In the genomic region with DNA sequence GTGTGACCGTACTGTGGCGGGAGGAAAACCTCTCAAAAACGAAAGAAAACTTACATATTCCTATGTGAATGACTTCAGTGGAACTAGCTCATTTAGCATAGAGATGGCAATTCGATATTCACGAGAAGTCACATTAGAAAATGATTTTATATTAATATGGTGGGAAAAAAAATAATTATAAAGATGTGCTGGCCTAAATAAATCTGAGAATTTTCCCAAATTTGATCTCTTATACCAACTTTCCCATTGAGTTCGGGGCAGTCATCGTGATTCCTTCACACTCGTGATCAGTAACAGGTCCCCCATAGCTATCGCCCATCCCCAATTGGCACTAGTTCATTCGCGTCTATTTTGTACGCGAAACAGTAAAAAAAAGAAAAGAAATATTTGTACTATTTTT, we compare ENCODE assay signal across 1 fruit fly cellular context.
TF ChIP-seq lines count a peak whose summit lies in the region.

A gene (minus strand): TSS at position 37 of the 400 bp plus-strand sequence.
A gene (plus strand): TSS at position 325 of the 400 bp plus-strand sequence.

TF ChIP-seq in whole organism, embryonic, 481 proteins besides CTCF, POLR2A, EP300 and RAD21 (continued from another document and continues in another):
- TF ChIP-seq CG7839 (tag; optimal IDR thresholded peaks at IDR 0.05; lab: Kevin White, UChicago), result peak; percentile 88
- peak; percentile 88 for TF ChIP-seq Dip3 (GFP tag; optimal IDR thresholded peaks at IDR 0.05; lab: Kevin White, UChicago)
- peak; percentile 71 for TF ChIP-seq Blimp-1 (GFP tag; optimal IDR thresholded peaks at IDR 0.05; lab: Kevin White, UChicago)
- peak; percentile 95 for TF ChIP-seq croc (GFP tag; conservative IDR thresholded peaks at IDR 0.05; lab: Robert Waterston, UW)
- no peak for TF ChIP-seq Sox100B (GFP tag; optimal IDR thresholded peaks at IDR 0.05; lab: Kevin White, UChicago)
- TF ChIP-seq CG17802 (tag; optimal IDR thresholded peaks at IDR 0.05; lab: Kevin White, UChicago), result peak; percentile 55
- peak; percentile 78 for TF ChIP-seq MBD-R2 (GFP tag; IDR thresholded peaks at IDR 0.05; lab: Robert Waterston, UW)
- peak; percentile 80 for TF ChIP-seq CG9609 (GFP tag; optimal IDR thresholded peaks at IDR 0.05; lab: Kevin White, UChicago)
- peak; percentile 58 for TF ChIP-seq Sry-β (GFP tag; optimal IDR thresholded peaks at IDR 0.05; lab: Kevin White, UChicago)
- no peak for TF ChIP-seq D (optimal IDR thresholded peaks at IDR 0.05; lab: Kevin White, UChicago)
- peak; percentile 65 for TF ChIP-seq D (GFP tag; optimal IDR thresholded peaks at IDR 0.05; lab: Kevin White, UChicago)
- TF ChIP-seq Xbp1 (GFP tag; optimal IDR thresholded peaks at IDR 0.05; lab: Kevin White, UChicago), result peak; percentile 94
- peak; percentile 90 for TF ChIP-seq CG4617 (GFP tag; optimal IDR thresholded peaks at IDR 0.05; lab: Kevin White, UChicago; ENCODE audit: borderline replicate concordance)
- peak; percentile 67 for TF ChIP-seq nerfin-2 (GFP tag; IDR thresholded peaks at IDR 0.05; lab: Robert Waterston, UW; ENCODE audit: partially characterized antibody)
- TF ChIP-seq Fer2 (tag; optimal IDR thresholded peaks at IDR 0.05; lab: Kevin White, UChicago), result peak; percentile 85
- no peak for TF ChIP-seq CG1832 (GFP tag; optimal IDR thresholded peaks at IDR 0.05; lab: Kevin White, UChicago)
- TF ChIP-seq CG7271 (tag; optimal IDR thresholded peaks at IDR 0.05; lab: Kevin White, UChicago), result peak; percentile 61
- no peak for TF ChIP-seq CG8359 (GFP tag; optimal IDR thresholded peaks at IDR 0.05; lab: Kevin White, UChicago; ENCODE audit: borderline replicate concordance)
- no peak for TF ChIP-seq run (tag; optimal IDR thresholded peaks at IDR 0.05; lab: Kevin White, UChicago)
- TF ChIP-seq cas (GFP tag; IDR thresholded peaks at IDR 0.05; lab: Robert Waterston, UW), result peak; percentile 65; the same call in 1 of the 2 replicates
- no peak for TF ChIP-seq CG7987 (GFP tag; optimal IDR thresholded peaks at IDR 0.05; lab: Kevin White, UChicago)
- TF ChIP-seq CG31365 (tag; optimal IDR thresholded peaks at IDR 0.05; lab: Kevin White, UChicago), result peak; percentile 2
- TF ChIP-seq tap (tag; optimal IDR thresholded peaks at IDR 0.05; lab: Kevin White, UChicago), result peak; percentile 43
- peak; percentile 93 for TF ChIP-seq Rfx (GFP tag; IDR thresholded peaks at IDR 0.05; lab: Robert Waterston, UW)
- peak; percentile 94 for TF ChIP-seq CG3847 (GFP tag; IDR thresholded peaks at IDR 0.05; lab: Robert Waterston, UW)
- TF ChIP-seq CG17568 (GFP tag; optimal IDR thresholded peaks at IDR 0.05; lab: Kevin White, UChicago), result peak; percentile 34
- TF ChIP-seq pita (GFP tag; optimal IDR thresholded peaks at IDR 0.05; lab: Kevin White, UChicago), result no peak
- 0 out of 2 replicates have a peak, but pooled peaks have one; percentile 31 for TF ChIP-seq Nf-YA (GFP tag; IDR thresholded peaks at IDR 0.05; lab: Robert Waterston, UW)
- no peak for TF ChIP-seq Vsx1 (GFP tag; optimal IDR thresholded peaks at IDR 0.05; lab: Kevin White, UChicago)
- no peak for TF ChIP-seq Dfd (GFP tag; optimal IDR thresholded peaks at IDR 0.05; lab: Kevin White, UChicago)
- TF ChIP-seq CG17912 (GFP tag; optimal IDR thresholded peaks at IDR 0.05; lab: Kevin White, UChicago), result no peak
- peak; percentile 89 for TF ChIP-seq dmrt11E (tag; optimal IDR thresholded peaks at IDR 0.05; lab: Kevin White, UChicago)
- TF ChIP-seq dysf (GFP tag; IDR thresholded peaks at IDR 0.05; lab: Robert Waterston, UW), result peak; percentile 92
- peak; percentile 87 for TF ChIP-seq CG7357 (GFP tag; IDR thresholded peaks at IDR 0.05; lab: Robert Waterston, UW)
- peak; percentile 51 for TF ChIP-seq disco-r (GFP tag; optimal IDR thresholded peaks at IDR 0.05; lab: Kevin White, UChicago)
- TF ChIP-seq CG8388 (GFP tag; optimal IDR thresholded peaks at IDR 0.05; lab: Kevin White, UChicago), result peak; percentile 75
- peak; percentile 79 to 88 for TF ChIP-seq Hr51 (GFP tag; optimal IDR thresholded peaks at IDR 0.05; lab: Kevin White, UChicago)
- TF ChIP-seq ems (GFP tag; optimal IDR thresholded peaks at IDR 0.05; lab: Kevin White, UChicago), result peak; percentile 77
- TF ChIP-seq CG14710 (tag; optimal IDR thresholded peaks at IDR 0.05; lab: Kevin White, UChicago), result peak; percentile 90
- TF ChIP-seq CG15011 (GFP tag; optimal IDR thresholded peaks at IDR 0.05; lab: Kevin White, UChicago), result peak; percentile 59
- peak; percentile 66 for TF ChIP-seq schlank (tag; optimal IDR thresholded peaks at IDR 0.05; lab: Kevin White, UChicago)
- peak; percentile 83 for TF ChIP-seq Fer3 (tag; optimal IDR thresholded peaks at IDR 0.05; lab: Kevin White, UChicago)
- TF ChIP-seq CG8281 (tag; optimal IDR thresholded peaks at IDR 0.05; lab: Kevin White, UChicago), result peak; percentile 32
- TF ChIP-seq Side (GFP tag; optimal IDR thresholded peaks at IDR 0.05; lab: Kevin White, UChicago), result peak; percentile 81
- peak; percentile 84 for TF ChIP-seq CG10543 (GFP tag; optimal IDR thresholded peaks at IDR 0.05; lab: Kevin White, UChicago)
- peak; percentile 91 for TF ChIP-seq chn (GFP tag; optimal IDR thresholded peaks at IDR 0.05; lab: Kevin White, UChicago)
- TF ChIP-seq gce (GFP tag; IDR thresholded peaks at IDR 0.05; lab: Robert Waterston, UW), result peak; percentile 63; the same call in 1 of the 3 replicates
- no peak for TF ChIP-seq hth (optimal IDR thresholded peaks at IDR 0.05; lab: Kevin White, UChicago)
- TF ChIP-seq org-1 (GFP tag; optimal IDR thresholded peaks at IDR 0.05; lab: Kevin White, UChicago), result peak; percentile 34
- peak; percentile 88 for TF ChIP-seq trem (tag; optimal IDR thresholded peaks at IDR 0.05; lab: Kevin White, UChicago)
- peak; percentile 78 for TF ChIP-seq CG13123 (GFP tag; optimal IDR thresholded peaks at IDR 0.05; lab: Kevin White, UChicago)
- peak; percentile 84 for TF ChIP-seq CG10366 (GFP tag; IDR thresholded peaks at IDR 0.05; lab: Robert Waterston, UW)
- peak; percentile 75 for TF ChIP-seq Ets97D (GFP tag; optimal IDR thresholded peaks at IDR 0.05; lab: Kevin White, UChicago)
- TF ChIP-seq salm (tag; optimal IDR thresholded peaks at IDR 0.05; lab: Kevin White, UChicago), result peak; percentile 27
- TF ChIP-seq dan (GFP tag; IDR thresholded peaks at IDR 0.05; lab: Robert Waterston, UW), result peak; percentile 84
- TF ChIP-seq Doc3 (GFP tag; IDR thresholded peaks at IDR 0.05; lab: Robert Waterston, UW; ENCODE audit: partially characterized antibody), result peak; percentile 88
- peak; percentile 51 for TF ChIP-seq CG10431 (GFP tag; optimal IDR thresholded peaks at IDR 0.05; lab: Kevin White, UChicago)
- peak; percentile 61 for TF ChIP-seq corto (GFP tag; optimal IDR thresholded peaks at IDR 0.05; lab: Kevin White, UChicago)
- peak; percentile 42 for TF ChIP-seq en (GFP tag; optimal IDR thresholded peaks at IDR 0.05; lab: Kevin White, UChicago)
- TF ChIP-seq unpg (GFP tag; optimal IDR thresholded peaks at IDR 0.05; lab: Kevin White, UChicago), result peak; percentile 85
- TF ChIP-seq tio (GFP tag; optimal IDR thresholded peaks at IDR 0.05; lab: Kevin White, UChicago), result peak; percentile 81
- TF ChIP-seq ewg (GFP tag; optimal IDR thresholded peaks at IDR 0.05; lab: Kevin White, UChicago), result peak; percentile 74
- TF ChIP-seq CG3995 (GFP tag; optimal IDR thresholded peaks at IDR 0.05; lab: Kevin White, UChicago), result peak; percentile 98
- TF ChIP-seq Lim3 (GFP tag; IDR thresholded peaks at IDR 0.05; lab: Robert Waterston, UW), result peak; percentile 48; the same call in 1 of the 2 replicates
- peak; percentile 62 for TF ChIP-seq tup (GFP tag; optimal IDR thresholded peaks at IDR 0.05; lab: Kevin White, UChicago)
- TF ChIP-seq lmd (GFP tag; IDR thresholded peaks at IDR 0.05; lab: Robert Waterston, UW), result peak; percentile 94
- TF ChIP-seq CG33557 (GFP tag; optimal IDR thresholded peaks at IDR 0.05; lab: Kevin White, UChicago), result peak; percentile 79
- TF ChIP-seq CG9797 (GFP tag; optimal IDR thresholded peaks at IDR 0.05; lab: Kevin White, UChicago), result peak; percentile 72
- peak; percentile 96 for TF ChIP-seq BEAF-32 (GFP tag; optimal IDR thresholded peaks at IDR 0.05; lab: Kevin White, UChicago)
- TF ChIP-seq nau (GFP tag; optimal IDR thresholded peaks at IDR 0.05; lab: Kevin White, UChicago), result no peak
- TF ChIP-seq CG4424 (GFP tag; optimal IDR thresholded peaks at IDR 0.05; lab: Kevin White, UChicago), result peak; percentile 90
- peak; percentile 77 for TF ChIP-seq CG11247 (GFP tag; IDR thresholded peaks at IDR 0.05; lab: Robert Waterston, UW)
- peak; percentile 87 for TF ChIP-seq HLH54F (GFP tag; optimal IDR thresholded peaks at IDR 0.05; lab: Kevin White, UChicago)
- peak; percentile 86 for TF ChIP-seq sna (GFP tag; IDR thresholded peaks at IDR 0.05; lab: Robert Waterston, UW; ENCODE audit: partially characterized antibody)
- TF ChIP-seq CG2875 (GFP tag; optimal IDR thresholded peaks at IDR 0.05; lab: Kevin White, UChicago), result peak; percentile 20
- TF ChIP-seq HmgZ (tag; optimal IDR thresholded peaks at IDR 0.05; lab: Kevin White, UChicago), result peak; percentile 92
- peak; percentile 90 for TF ChIP-seq CG12942 (GFP tag; optimal IDR thresholded peaks at IDR 0.05; lab: Kevin White, UChicago)
- peak; percentile 90 for TF ChIP-seq CG12391 (tag; optimal IDR thresholded peaks at IDR 0.05; lab: Kevin White, UChicago)
- 0 out of 2 replicates have a peak, but pooled peaks have one; percentile 17 for TF ChIP-seq Dip2 (GFP tag; IDR thresholded peaks at IDR 0.05; lab: Robert Waterston, UW)
- no peak for TF ChIP-seq CG7745 (tag; optimal IDR thresholded peaks at IDR 0.05; lab: Kevin White, UChicago)
- peak; percentile 17 for TF ChIP-seq sima (GFP tag; optimal IDR thresholded peaks at IDR 0.05; lab: Kevin White, UChicago)
- TF ChIP-seq CG12299 (tag; optimal IDR thresholded peaks at IDR 0.05; lab: Kevin White, UChicago), result peak; percentile 50
- peak; percentile 71 for TF ChIP-seq CG6175 (GFP tag; IDR thresholded peaks at IDR 0.05; lab: Robert Waterston, UW)
- peak; percentile 64 for TF ChIP-seq CG34376 (GFP tag; optimal IDR thresholded peaks at IDR 0.05; lab: Kevin White, UChicago)
- peak; percentile 77 for TF ChIP-seq CG17328 (GFP tag; IDR thresholded peaks at IDR 0.05; lab: Robert Waterston, UW)
- peak; percentile 72 for TF ChIP-seq crc (GFP tag; optimal IDR thresholded peaks at IDR 0.05; lab: Kevin White, UChicago)
- TF ChIP-seq her (GFP tag; optimal IDR thresholded peaks at IDR 0.05; lab: Kevin White, UChicago), result peak; percentile 40
- no peak for TF ChIP-seq CG11504 (tag; optimal IDR thresholded peaks at IDR 0.05; lab: Kevin White, UChicago)
- TF ChIP-seq eyg (GFP tag; optimal IDR thresholded peaks at IDR 0.05; lab: Kevin White, UChicago), result peak; percentile 54
- TF ChIP-seq CG32532 (GFP tag; IDR thresholded peaks at IDR 0.05; lab: Robert Waterston, UW), result peak; percentile 90
- peak; percentile 86 for TF ChIP-seq Elba2 (GFP tag; optimal IDR thresholded peaks at IDR 0.05; lab: Kevin White, UChicago)
- TF ChIP-seq CG4730 (GFP tag; IDR thresholded peaks at IDR 0.05; lab: Robert Waterston, UW), result peak; percentile 76
- TF ChIP-seq gem (tag; optimal IDR thresholded peaks at IDR 0.05; lab: Kevin White, UChicago), result peak; percentile 93
- peak; percentile 93 for TF ChIP-seq Hsf (GFP tag; optimal IDR thresholded peaks at IDR 0.05; lab: Kevin White, UChicago)
- TF ChIP-seq CG2129 (GFP tag; IDR thresholded peaks at IDR 0.05; lab: Robert Waterston, UW; ENCODE audit: partially characterized antibody), result peak; percentile 82
- TF ChIP-seq cg (GFP tag; optimal IDR thresholded peaks at IDR 0.05; lab: Kevin White, UChicago), result no peak
- peak; percentile 83 for TF ChIP-seq CG13287 (GFP tag; IDR thresholded peaks at IDR 0.05; lab: Robert Waterston, UW; ENCODE audit: partially characterized antibody)
- TF ChIP-seq Ada2b (GFP tag; IDR thresholded peaks at IDR 0.05; lab: Robert Waterston, UW), result peak; percentile 70
- no peak for TF ChIP-seq nom (GFP tag; optimal IDR thresholded peaks at IDR 0.05; lab: Kevin White, UChicago)
- TF ChIP-seq CG6765 (GFP tag; optimal IDR thresholded peaks at IDR 0.05; lab: Kevin White, UChicago), result no peak
- peak; percentile 82 to 89 for TF ChIP-seq Pdp1 (GFP tag; optimal IDR thresholded peaks at IDR 0.05; lab: Kevin White, UChicago)
- peak; percentile 82 for TF ChIP-seq Dad (GFP tag; optimal IDR thresholded peaks at IDR 0.05; lab: Kevin White, UChicago)
- TF ChIP-seq CG1647 (GFP tag; optimal IDR thresholded peaks at IDR 0.05; lab: Kevin White, UChicago), result peak; percentile 85
- TF ChIP-seq CG6813 (GFP tag; optimal IDR thresholded peaks at IDR 0.05; lab: Kevin White, UChicago), result no peak
- TF ChIP-seq odd (GFP tag; optimal IDR thresholded peaks at IDR 0.05; lab: Kevin White, UChicago), result peak; percentile 52
- TF ChIP-seq stwl (tag; optimal IDR thresholded peaks at IDR 0.05; lab: Kevin White, UChicago), result peak; percentile 70
- peak; percentile 47 for TF ChIP-seq cwo (GFP tag; optimal IDR thresholded peaks at IDR 0.05; lab: Kevin White, UChicago)
- peak; percentile 80 for TF ChIP-seq unc-4 (GFP tag; IDR thresholded peaks at IDR 0.05; lab: Robert Waterston, UW; ENCODE audit: partially characterized antibody)
- peak; percentile 72 for TF ChIP-seq Nf-YC (tag; optimal IDR thresholded peaks at IDR 0.05; lab: Kevin White, UChicago)
- peak; percentile 79; the same call in 2 of the 3 replicates for TF ChIP-seq B-H1 (GFP tag; IDR thresholded peaks at IDR 0.05; lab: Robert Waterston, UW)
- no peak for TF ChIP-seq prd (optimal IDR thresholded peaks at IDR 0.05; lab: Kevin White, UChicago)
- TF ChIP-seq prd (GFP tag; IDR thresholded peaks at IDR 0.05; lab: Robert Waterston, UW), result peak; percentile 96
- peak; percentile 70 for TF ChIP-seq Atf6 (GFP tag; IDR thresholded peaks at IDR 0.05; lab: Robert Waterston, UW)
- no peak; the same call in 2 of the 3 replicates for TF ChIP-seq zen2 (GFP tag; IDR thresholded peaks at IDR 0.05; lab: Robert Waterston, UW; ENCODE audit: partially characterized antibody)
- TF ChIP-seq CG18011 (GFP tag; optimal IDR thresholded peaks at IDR 0.05; lab: Kevin White, UChicago), result peak; percentile 34
- TF ChIP-seq zf30C (GFP tag; optimal IDR thresholded peaks at IDR 0.05; lab: Kevin White, UChicago), result no peak
- peak; percentile 71 for TF ChIP-seq jumu (GFP tag; optimal IDR thresholded peaks at IDR 0.05; lab: Kevin White, UChicago)
- TF ChIP-seq CG12659 (GFP tag; optimal IDR thresholded peaks at IDR 0.05; lab: Kevin White, UChicago), result peak; percentile 89
- TF ChIP-seq shn (GFP tag; optimal IDR thresholded peaks at IDR 0.05; lab: Kevin White, UChicago), result peak; percentile 88
- peak; percentile 70 for TF ChIP-seq CG3065 (GFP tag; optimal IDR thresholded peaks at IDR 0.05; lab: Kevin White, UChicago)
- TF ChIP-seq CG14965 (GFP tag; optimal IDR thresholded peaks at IDR 0.05; lab: Kevin White, UChicago; ENCODE audit: borderline replicate concordance), result no peak
- TF ChIP-seq lilli (GFP tag; optimal IDR thresholded peaks at IDR 0.05; lab: Kevin White, UChicago), result peak; percentile 94
- TF ChIP-seq CG4360 (GFP tag; IDR thresholded peaks at IDR 0.05; lab: Robert Waterston, UW), result no peak
